Worm (Caenorhabditis elegans): ENCODE data around the gene Y49A10A.2.

Y49A10A.2 gene

DNA sequence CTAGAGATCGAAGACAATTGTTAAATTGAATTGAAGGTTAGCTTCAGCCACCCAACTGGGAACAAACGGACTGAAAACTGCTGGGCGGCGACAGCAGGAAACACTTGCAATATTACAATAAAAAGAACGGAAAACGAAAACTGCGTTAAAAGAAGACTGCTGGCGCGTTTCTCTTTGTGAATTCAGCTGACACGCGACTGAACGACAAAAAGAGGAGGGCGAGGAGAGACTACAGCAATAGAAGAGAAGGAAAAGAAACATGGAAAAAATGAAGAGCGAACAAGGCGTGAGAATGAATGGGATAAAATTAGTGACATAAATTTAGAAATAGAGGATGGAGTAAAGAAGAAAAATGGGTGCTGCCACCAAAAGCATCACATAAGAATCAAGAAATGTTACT, 5.2 kb upstream of the Y49A10A.2 start (continued):
- TF ChIP-seq unc-3 (GFP tag; conservative IDR thresholded peaks at IDR 0.05) (no peak), unc-3 (tag; optimal IDR thresholded peaks at IDR 0.05) (no peak), pha-4 (tag; optimal IDR thresholded peaks at IDR 0.05) (no peak), nhr-232 (tag; optimal IDR thresholded peaks at IDR 0.05) (no peak), ceh-31 (tag; optimal IDR thresholded peaks at IDR 0.05) (peak; percentile 81), odd-2 (tag; optimal IDR thresholded peaks at IDR 0.05) (no peak), hlh-30 (tag; optimal IDR thresholded peaks at IDR 0.05; ENCODE audit: insufficient read depth) (peak; percentile 83), dmd-4 (tag; optimal IDR thresholded peaks at IDR 0.05; ENCODE audit: borderline replicate concordance) (no peak), pros-1 (tag; optimal IDR thresholded peaks at IDR 0.05) (peak; percentile 40), fkh-10 (GFP tag; optimal IDR thresholded peaks at IDR 0.05) (no peak), ceh-9 (tag; optimal IDR thresholded peaks at IDR 0.05) (no peak)

DNA sequence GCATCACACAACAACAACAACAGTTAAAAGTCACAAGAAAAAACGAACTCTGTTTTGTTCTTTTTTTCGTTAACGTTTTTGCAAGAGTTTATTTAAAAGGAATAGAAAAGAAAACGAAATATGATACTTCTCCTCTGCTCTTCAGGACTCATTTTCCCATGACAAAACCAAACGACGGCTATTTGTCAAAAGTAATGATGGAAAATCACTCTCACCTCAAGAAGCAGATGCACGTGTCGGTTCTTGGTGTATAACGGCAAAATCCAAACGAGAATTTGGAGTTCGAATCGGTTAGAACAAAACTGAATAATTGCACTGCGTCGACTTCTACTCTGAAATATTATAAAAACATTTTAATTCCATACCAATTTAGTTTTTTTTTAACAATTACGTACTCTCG, 4.5 kb upstream of the Y49A10A.2 start:
- no peak for TF ChIP-seq npax-4 (tag; optimal IDR thresholded peaks at IDR 0.05)
- TF ChIP-seq pag-3 (tag; optimal IDR thresholded peaks at IDR 0.05; ENCODE audit: borderline replicate concordance) = no peak
- no peak for TF ChIP-seq ztf-16 (tag; optimal IDR thresholded peaks at IDR 0.05)
- TF ChIP-seq eyg-1 (tag; optimal IDR thresholded peaks at IDR 0.05) = no peak
- no peak for TF ChIP-seq ceh-30 (tag; optimal IDR thresholded peaks at IDR 0.05)
- no peak for TF ChIP-seq lim-6 (tag; optimal IDR thresholded peaks at IDR 0.05)
- TF ChIP-seq hlh-8 (tag; optimal IDR thresholded peaks at IDR 0.05) = no peak
- TF ChIP-seq Y22D7AL.16 (tag; optimal IDR thresholded peaks at IDR 0.05) = no peak
- TF ChIP-seq ceh-19 (GFP tag; optimal IDR thresholded peaks at IDR 0.05) = no peak
- no peak for TF ChIP-seq pha-4 (tag; optimal IDR thresholded peaks at IDR 0.05)
- TF ChIP-seq fkh-10 (GFP tag; optimal IDR thresholded peaks at IDR 0.05) = no peak
- TF ChIP-seq zip-5 (tag; optimal IDR thresholded peaks at IDR 0.05) = no peak
- TF ChIP-seq pax-1 (tag; optimal IDR thresholded peaks at IDR 0.05) = no peak
- no peak for TF ChIP-seq nhr-11 (tag; optimal IDR thresholded peaks at IDR 0.05)
- TF ChIP-seq hlh-13 (GFP tag; optimal IDR thresholded peaks at IDR 0.05) = no peak
- no peak for TF ChIP-seq syd-9 (tag; optimal IDR thresholded peaks at IDR 0.05)
- no peak for TF ChIP-seq C38D4.7 (GFP tag; optimal IDR thresholded peaks at IDR 0.05)
- TF ChIP-seq hlh-30 (tag; optimal IDR thresholded peaks at IDR 0.05; ENCODE audit: insufficient read depth) = no peak

DNA sequence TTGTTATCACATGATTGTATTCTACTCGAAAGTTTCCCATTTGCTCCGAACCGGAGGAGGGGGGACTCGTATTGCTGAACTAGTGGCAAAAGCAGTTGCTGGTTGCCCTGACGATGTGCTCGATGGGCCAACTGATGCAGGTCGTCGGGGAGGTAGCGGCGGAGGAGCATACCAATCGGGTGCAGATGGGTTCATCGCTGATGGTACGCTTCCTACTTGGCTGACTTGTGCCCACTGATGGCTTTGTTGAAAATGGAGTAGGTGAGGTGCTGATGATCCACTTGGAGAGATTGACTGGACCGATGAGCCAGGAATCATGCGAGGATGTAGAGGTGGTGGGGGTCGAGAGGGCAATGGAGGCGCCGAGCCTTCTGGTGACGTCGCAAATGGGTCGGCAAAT, 1.1 kb upstream of the Y49A10A.2 start:
- TF ChIP-seq C38D4.7 (GFP tag; optimal IDR thresholded peaks at IDR 0.05) (no peak), sox-4 (tag; optimal IDR thresholded peaks at IDR 0.05) (no peak), elt-4 (tag; optimal IDR thresholded peaks at IDR 0.05) (peak; percentile 35)

DNA sequence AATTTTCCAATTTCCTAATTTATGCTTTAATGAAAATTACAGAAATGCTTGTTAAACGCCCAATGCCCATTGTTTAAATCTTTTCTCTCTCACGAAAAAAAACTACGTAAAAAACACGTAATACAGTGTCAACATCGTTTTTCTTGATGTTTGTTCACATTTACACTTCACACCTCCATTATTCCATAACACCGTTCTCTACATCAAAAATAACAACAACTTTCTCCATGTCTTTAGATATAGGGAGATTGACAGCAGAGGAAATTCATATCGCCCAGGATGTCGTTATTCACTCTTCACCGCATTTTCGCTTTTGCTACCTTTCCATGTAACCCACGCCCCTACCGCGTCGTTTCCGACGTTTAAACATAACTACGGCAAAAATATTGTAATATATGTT, 14.4 kb downstream of the Y49A10A.2 start, which contains the start of gene efhc-1:
efhc-1 (plus strand) TSS at position 301 of the 400 bp plus-strand sequence.
- no peak for TF ChIP-seq eyg-1 (tag; optimal IDR thresholded peaks at IDR 0.05)
- no peak for TF ChIP-seq hlh-6 (tag; optimal IDR thresholded peaks at IDR 0.05)
- no peak for TF ChIP-seq lim-6 (tag; optimal IDR thresholded peaks at IDR 0.05)
- TF ChIP-seq hlh-30 (tag; optimal IDR thresholded peaks at IDR 0.05; ENCODE audit: insufficient read depth) = no peak

DNA sequence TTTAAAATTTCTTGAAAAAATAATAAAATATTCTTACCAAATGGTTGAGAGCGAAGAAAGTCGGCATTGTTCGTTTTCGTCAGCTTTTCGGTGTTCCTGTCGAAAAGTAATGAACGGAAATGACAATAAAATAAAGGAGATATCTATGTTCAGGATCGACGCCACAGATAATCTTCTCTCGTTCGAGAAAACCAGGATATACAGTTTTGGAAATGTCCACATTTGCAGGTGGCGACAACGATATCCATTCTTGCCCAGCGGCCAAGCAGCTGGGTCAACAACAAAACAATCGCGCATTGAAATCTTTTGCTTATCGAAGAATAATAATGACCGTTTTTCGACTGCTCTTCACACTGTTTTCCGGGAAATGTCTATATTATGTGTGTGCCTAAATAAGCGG, 16.8 kb downstream of the Y49A10A.2 start, which contains the start of gene R07E3.7:
R07E3.7 (minus strand) TSS at position 101 of the 400 bp plus-strand sequence.
- TF ChIP-seq ceh-34 (tag; optimal IDR thresholded peaks at IDR 0.05) = no peak
- no peak for TF ChIP-seq unc-3 (GFP tag; conservative IDR thresholded peaks at IDR 0.05)
- TF ChIP-seq unc-3 (tag; optimal IDR thresholded peaks at IDR 0.05) = no peak
- TF ChIP-seq che-1 (tag; optimal IDR thresholded peaks at IDR 0.05) = no peak
- no peak for TF ChIP-seq ceh-6 (GFP tag; optimal IDR thresholded peaks at IDR 0.05)
- no peak for TF ChIP-seq unc-55 (GFP tag; optimal IDR thresholded peaks at IDR 0.05)
- TF ChIP-seq tbx-7 (tag; optimal IDR thresholded peaks at IDR 0.05) = no peak
- TF ChIP-seq hlh-6 (tag; optimal IDR thresholded peaks at IDR 0.05) = no peak
- TF ChIP-seq dve-1 (tag; optimal IDR thresholded peaks at IDR 0.05) = no peak
- TF ChIP-seq nfya-1 (tag; optimal IDR thresholded peaks at IDR 0.05) = no peak
- TF ChIP-seq zip-5 (tag; optimal IDR thresholded peaks at IDR 0.05) = no peak
- no peak for TF ChIP-seq K09A11.1 (tag; optimal IDR thresholded peaks at IDR 0.05; ENCODE audit: insufficient read depth)
- no peak for TF ChIP-seq C08G9.2 (tag; optimal IDR thresholded peaks at IDR 0.05)
- no peak for TF ChIP-seq C38D4.7 (GFP tag; optimal IDR thresholded peaks at IDR 0.05)
- TF ChIP-seq ama-1 (optimal IDR thresholded peaks at IDR 0.05) = no peak
- no peak for TF ChIP-seq pax-1 (tag; optimal IDR thresholded peaks at IDR 0.05)
- no peak for TF ChIP-seq ceh-19 (GFP tag; optimal IDR thresholded peaks at IDR 0.05)
